Worm (Caenorhabditis elegans): Measurements from ENCODE around the gene cct-2.

Gene cct-2

DNA sequence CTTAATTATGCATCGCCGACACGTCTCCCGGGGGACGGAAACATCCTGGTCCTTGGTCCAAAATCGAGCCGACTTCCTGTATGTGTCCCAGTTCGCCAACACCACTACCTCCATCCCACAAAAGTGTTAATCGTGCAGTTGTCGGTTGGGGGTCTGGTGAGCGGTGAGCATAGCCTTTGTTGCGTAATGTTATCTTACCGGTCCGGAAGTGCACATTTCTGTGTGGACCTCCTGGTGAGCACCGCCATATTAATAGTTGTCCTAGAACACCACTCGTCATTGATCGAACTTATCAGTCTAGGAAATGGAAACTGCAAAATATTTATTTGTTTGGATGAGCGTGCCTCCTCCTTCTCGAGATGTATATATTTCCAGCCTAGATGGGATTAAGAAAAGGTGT lies 30.3 kb upstream of the cct-2 start:
- TF ChIP-seq ets-4 (GFP tag; optimal IDR thresholded peaks at IDR 0.05) (no peak), lin-35 (GFP tag; optimal IDR thresholded peaks at IDR 0.05) (no peak), ztf-18 (tag; optimal IDR thresholded peaks at IDR 0.05) (no peak), cebp-1 (GFP tag; IDR thresholded peaks at IDR 0.05) (no peak), cebp-1 (tag; optimal IDR thresholded peaks at IDR 0.05) (no peak), lir-1 (GFP tag; conservative IDR thresholded peaks at IDR 0.05) (no peak), hlh-12 (tag; optimal IDR thresholded peaks at IDR 0.05) (no peak), ztf-25 (GFP tag; IDR thresholded peaks at IDR 0.05) (no peak)

DNA sequence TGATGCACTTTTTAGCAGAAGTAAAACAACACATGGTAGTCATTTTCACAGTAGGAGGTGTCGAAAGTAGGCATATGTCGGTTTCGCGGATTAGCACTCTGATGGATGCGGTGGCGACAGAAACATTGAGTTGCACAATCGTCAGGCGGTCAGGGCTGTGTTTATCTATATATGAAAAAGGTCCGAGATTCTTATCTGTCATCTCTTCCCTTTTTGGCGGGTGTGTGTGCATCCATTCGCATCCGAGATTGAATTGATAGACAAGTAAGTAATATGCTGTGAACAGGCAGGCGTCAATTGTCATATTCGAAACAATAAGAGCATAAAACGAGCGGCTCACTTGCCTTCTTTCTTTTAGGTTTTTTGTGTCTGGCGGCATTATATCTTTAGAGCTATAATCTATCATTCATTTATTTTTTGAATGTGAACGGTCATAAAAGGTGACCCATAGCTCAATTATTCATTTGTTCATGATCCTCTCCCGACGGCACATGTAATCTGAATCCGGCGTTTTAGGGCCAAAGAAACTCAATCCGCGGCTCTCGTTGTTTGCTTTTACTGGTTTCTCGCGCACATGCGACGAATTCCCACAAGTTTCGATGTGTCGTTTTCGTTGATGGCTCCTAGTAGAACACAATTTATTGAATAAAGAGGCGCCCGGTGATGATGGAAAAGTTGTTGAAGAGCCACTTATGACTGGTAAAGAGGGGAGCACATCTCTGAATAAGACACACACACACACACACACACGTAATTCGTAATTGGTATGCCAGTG lies 28.8 kb upstream of the cct-2 start:
- TF ChIP-seq dpff-1 (tag; optimal IDR thresholded peaks at IDR 0.05), result no peak
- TF ChIP-seq ccch-3 (GFP tag; optimal IDR thresholded peaks at IDR 0.05), result no peak
- no peak for TF ChIP-seq nhr-27 (tag; optimal IDR thresholded peaks at IDR 0.05)
- TF ChIP-seq egl-44 (GFP tag; IDR thresholded peaks at IDR 0.05), result no peak
- no peak for TF ChIP-seq ama-1 (optimal IDR thresholded peaks at IDR 0.05)
- TF ChIP-seq ama-1 (GFP tag; optimal IDR thresholded peaks at IDR 0.05), result no peak
- TF ChIP-seq lin-35 (GFP tag; optimal IDR thresholded peaks at IDR 0.05), result no peak
- no peak for TF ChIP-seq let-607 (tag; optimal IDR thresholded peaks at IDR 0.05)
- TF ChIP-seq gei-17 (GFP tag; optimal IDR thresholded peaks at IDR 0.05), result no peak
- no peak for TF ChIP-seq snpc-1.1 (tag; optimal IDR thresholded peaks at IDR 0.05; ENCODE audit: insufficient read depth)
- no peak for TF ChIP-seq egl-18 (GFP tag; IDR thresholded peaks at IDR 0.05)
- no peak for TF ChIP-seq efl-1 (GFP tag; optimal IDR thresholded peaks at IDR 0.05)
- TF ChIP-seq lag-1 (GFP tag; IDR thresholded peaks at IDR 0.05), result no peak
- no peak for TF ChIP-seq athp-1 (tag; optimal IDR thresholded peaks at IDR 0.05)
- no peak for TF ChIP-seq lsl-1 (GFP tag; optimal IDR thresholded peaks at IDR 0.05)
- TF ChIP-seq nfyb-1 (GFP tag; IDR thresholded peaks at IDR 0.05), result no peak
- no peak for TF ChIP-seq hsf-1 (GFP tag; IDR thresholded peaks at IDR 0.05)
- no peak for TF ChIP-seq atf-7 (tag; optimal IDR thresholded peaks at IDR 0.05)
- no peak for TF ChIP-seq cebp-1 (GFP tag; IDR thresholded peaks at IDR 0.05)
- TF ChIP-seq cebp-1 (tag; optimal IDR thresholded peaks at IDR 0.05), result no peak
- no peak for TF ChIP-seq snpc-1.3 (tag; optimal IDR thresholded peaks at IDR 0.05; ENCODE audit: insufficient read depth)
- TF ChIP-seq F33H1.4 (GFP tag; IDR thresholded peaks at IDR 0.05), result no peak

- TF ChIP-seq lin-26 (GFP tag; IDR thresholded peaks at IDR 0.05) (no peak), die-1 (tag; optimal IDR thresholded peaks at IDR 0.05) (no peak), egl-44 (GFP tag; IDR thresholded peaks at IDR 0.05) (no peak), lsl-1 (GFP tag; optimal IDR thresholded peaks at IDR 0.05) (no peak), attf-5 (GFP tag; optimal IDR thresholded peaks at IDR 0.05) (no peak), F33H1.4 (GFP tag; IDR thresholded peaks at IDR 0.05) (no peak), snpc-1.1 (tag; optimal IDR thresholded peaks at IDR 0.05; ENCODE audit: insufficient read depth) (no peak)
These were observed 28.2 kb upstream of the cct-2 start for ce11 chrII:8899357-8899748.

DNA sequence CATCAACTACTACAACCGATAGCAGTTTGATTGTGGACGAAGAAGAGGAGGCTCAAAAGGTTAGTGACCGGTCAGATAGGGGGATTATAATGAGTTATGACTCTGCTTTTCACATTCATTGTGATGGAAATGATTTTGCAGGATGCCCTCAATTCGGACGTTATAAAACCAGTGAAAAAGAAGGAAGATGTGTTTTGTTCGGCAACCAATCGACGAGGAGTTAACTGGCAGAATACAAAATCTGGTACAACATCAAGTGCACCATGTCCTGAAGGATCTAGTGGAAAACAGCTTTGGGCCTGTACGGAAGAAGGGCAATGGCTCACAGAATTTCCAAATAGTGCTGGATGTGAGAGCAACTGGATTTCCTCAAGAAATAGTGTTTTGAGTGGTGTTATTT lies 23.7 kb upstream of the cct-2 start:
- TF ChIP-seq F23B12.7 (tag; optimal IDR thresholded peaks at IDR 0.05; ENCODE audit: insufficient read depth) (no peak), F33H1.4 (GFP tag; IDR thresholded peaks at IDR 0.05) (peak; percentile 9; the same call in 1 of the 2 replicates)

DNA sequence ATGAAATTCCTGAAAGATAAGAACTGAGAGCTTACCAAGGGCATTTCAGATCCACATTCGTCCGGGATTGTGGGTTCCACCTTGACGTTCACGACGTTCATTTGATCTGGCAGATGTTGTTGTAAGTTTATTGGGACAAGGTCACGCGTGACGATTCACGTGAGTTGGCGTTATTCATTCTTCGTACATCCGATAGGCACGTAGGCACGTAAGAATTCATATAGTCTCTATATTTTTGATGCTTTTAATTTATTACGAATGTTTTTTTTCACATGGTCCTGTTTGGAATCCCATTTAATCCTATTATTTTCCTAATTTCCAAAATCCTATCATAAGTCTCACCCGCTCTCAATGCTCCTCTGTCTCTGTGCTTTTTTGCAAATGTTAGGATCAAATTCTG lies 15.6 kb upstream of the cct-2 start, which contains the start of gene B0457.4:
B0457.4 (minus strand) TSS at position 101 of the 400 bp plus-strand sequence.
- TF ChIP-seq unc-62 (GFP tag; optimal IDR thresholded peaks at IDR 0.05) (no peak), sptf-2 (GFP tag; optimal IDR thresholded peaks at IDR 0.05) (no peak), bed-2 (GFP tag; IDR thresholded peaks at IDR 0.05) (no peak), hlh-12 (tag; optimal IDR thresholded peaks at IDR 0.05) (no peak), C17E4.6 (GFP tag; IDR thresholded peaks at IDR 0.05) (no peak), ceh-27 (GFP tag; optimal IDR thresholded peaks at IDR 0.05) (no peak), hrde-1 (tag; optimal IDR thresholded peaks at IDR 0.05; ENCODE audit: borderline replicate concordance) (no peak), T26A5.8 (tag; optimal IDR thresholded peaks at IDR 0.05) (no peak), hmg-20 (GFP tag; IDR thresholded peaks at IDR 0.05) (no peak), snpc-1.3 (tag; optimal IDR thresholded peaks at IDR 0.05; ENCODE audit: insufficient read depth) (no peak), snpc-4 (GFP tag; optimal IDR thresholded peaks at IDR 0.05) (no peak), snpc-4 (tag; optimal IDR thresholded peaks at IDR 0.05) (no peak), hmg-1.2 (GFP tag; IDR thresholded peaks at IDR 0.05) (no peak)
